Worm (Caenorhabditis elegans): ENCODE measurements around the gene B0454.8.

DNA sequence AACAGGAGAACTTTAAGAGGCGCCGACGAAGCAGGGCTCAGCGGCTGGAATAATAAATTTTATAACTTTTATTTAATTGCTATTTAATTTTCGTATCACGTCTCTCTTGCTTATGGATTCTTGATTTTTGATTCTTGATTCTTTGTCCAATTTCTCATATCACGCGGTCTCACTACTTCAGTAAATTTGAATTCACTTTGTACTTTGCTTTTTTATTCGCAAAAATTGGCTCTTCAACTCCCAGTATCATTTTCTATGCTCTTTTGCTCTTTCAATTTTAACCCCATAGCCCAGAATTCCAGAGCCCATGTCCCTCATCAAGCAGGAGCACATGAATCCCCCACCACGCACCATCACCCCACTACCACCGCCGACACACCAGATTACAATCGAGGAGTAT lies 41.0 kb downstream of the B0454.8 start, which contains the start of gene lido-10:
- no peak for TF ChIP-seq duxl-1 (tag; optimal IDR thresholded peaks at IDR 0.05; ENCODE audit: poor library complexity)
- no peak for TF ChIP-seq ztf-11 (tag; optimal IDR thresholded peaks at IDR 0.05)
- no peak for TF ChIP-seq nhr-11 (tag; optimal IDR thresholded peaks at IDR 0.05)
- no peak for TF ChIP-seq ces-1 (GFP tag; optimal IDR thresholded peaks at IDR 0.05)
- no peak for TF ChIP-seq unc-62 (GFP tag; optimal IDR thresholded peaks at IDR 0.05 in 1 of 2)
- no peak for TF ChIP-seq unc-62 (tag; optimal IDR thresholded peaks at IDR 0.05)
- no peak for TF ChIP-seq ama-1 (optimal IDR thresholded peaks at IDR 0.05)

Measured in whole organism, L4 larva.